Worm (Caenorhabditis elegans) whole organism, L2 larva: ENCODE data around the gene madf-1.

Source experiments
- F13H6.1 ChIP-seq: sonication (generic microtip); optimal IDR thresholded peaks from 2 replicates; lab custom pipeline; 2016; ENCODE audit warnings: missing genetic modification characterization, missing compliant biosample characterization
- R02D3.7 ChIP-seq: fragments of 150-350 bp; optimal IDR thresholded peaks from 2 replicates; lab custom pipeline; 2014; ENCODE audit warnings: missing biosample characterization, missing genetic modification characterization
- Y55F3AM.14 ChIP-seq: fragments of 200-800 bp; sonication (Bioruptor generic); optimal IDR thresholded peaks from 2 replicates; lab custom pipeline; 2018; ENCODE audit warnings: mild to moderate bottlenecking, missing genetic modification characterization, missing compliant biosample characterization
- ZK546.5 ChIP-seq: sonication (generic microtip); optimal IDR thresholded peaks from 2 replicates; lab custom pipeline; 2017; ENCODE audit warnings: missing biosample characterization, missing genetic modification characterization
- alr-1 ChIP-seq: fragments of 150-350 bp; optimal IDR thresholded peaks from 2 replicates; lab custom pipeline; 2014; ENCODE audit warnings: missing biosample characterization, missing genetic modification characterization
- aly-2 ChIP-seq: fragments of 150-350 bp; optimal IDR thresholded peaks from 2 replicates; lab custom pipeline; 2014; ENCODE audit warnings: missing biosample characterization, missing genetic modification characterization
- ama-1 ChIP-seq: fragments of 150-350 bp; optimal IDR thresholded peaks from 2 replicates; lab custom pipeline; 2018; ENCODE audit warnings: inconsistent platforms
- ceh-82 ChIP-seq: fragments of 150-350 bp; optimal IDR thresholded peaks from 2 replicates; lab custom pipeline; 2014; ENCODE audit warnings: missing biosample characterization, missing genetic modification characterization
- crh-2 ChIP-seq: sonication (generic microtip); optimal IDR thresholded peaks from 2 replicates; lab custom pipeline; 2017; ENCODE audit warnings: missing biosample characterization, missing genetic modification characterization
- dmd-4 ChIP-seq: sonication (generic microtip); optimal IDR thresholded peaks from 2 replicates; lab custom pipeline; 2017; ENCODE audit warnings: missing biosample characterization, missing genetic modification characterization
- egl-27 ChIP-seq: sonication (generic microtip); optimal IDR thresholded peaks from 3 replicates; lab custom pipeline; 2017; ENCODE audit warnings: missing biosample characterization, missing genetic modification reagents, missing genetic modification characterization
- elt-1 ChIP-seq: fragments of 150-350 bp; optimal IDR thresholded peaks from 2 replicates; lab custom pipeline; 2014; ENCODE audit warnings: missing biosample characterization, missing genetic modification characterization
- elt-3 ChIP-seq: sonication (generic microtip); optimal IDR thresholded peaks from 2 replicates; lab custom pipeline; 2017; ENCODE audit warnings: missing biosample characterization, missing genetic modification characterization
- fos-1 ChIP-seq: fragments of 150-350 bp; optimal IDR thresholded peaks from 2 replicates; lab custom pipeline; 2014; ENCODE audit warnings: missing biosample characterization, missing genetic modification characterization
- gmeb-1 ChIP-seq: fragments of 150-350 bp; optimal IDR thresholded peaks from 2 replicates; lab custom pipeline; 2014; ENCODE audit warnings: missing biosample characterization, missing genetic modification characterization
- lin-11 ChIP-seq: fragments of 150-350 bp; sonication (generic microtip); optimal IDR thresholded peaks from 2 replicates; lab custom pipeline; 2014; ENCODE audit warnings: missing biosample characterization, missing genetic modification characterization, inconsistent platforms, mixed read lengths
- lsy-2 ChIP-seq, 2 experiments: fragments of 150-350 bp in 1 of 2; sonication (generic microtip) in 1 of 2; optimal IDR thresholded peaks; 2 replicates each; lab custom pipeline; 2014 to 2017; ENCODE audit warnings: missing biosample characterization in 2 of 2, missing genetic modification characterization in 2 of 2
- mbf-1 ChIP-seq: sonication (generic microtip); optimal IDR thresholded peaks from 2 replicates; lab custom pipeline; 2017; ENCODE audit warnings: missing biosample characterization, missing genetic modification characterization
- nhr-12 ChIP-seq: fragments of 150-350 bp; optimal IDR thresholded peaks from 2 replicates; lab custom pipeline; 2014; ENCODE audit warnings: missing biosample characterization, missing genetic modification characterization
- nhr-129 ChIP-seq: fragments of 150-350 bp; optimal IDR thresholded peaks from 2 replicates; lab custom pipeline; 2014; ENCODE audit warnings: missing biosample characterization, missing genetic modification characterization
- nhr-21 ChIP-seq: fragments of 150-350 bp; optimal IDR thresholded peaks from 2 replicates; lab custom pipeline; 2014; ENCODE audit warnings: missing biosample characterization, missing genetic modification characterization
- nhr-23 ChIP-seq: fragments of 150-350 bp; optimal IDR thresholded peaks from 2 replicates; lab custom pipeline; 2014; ENCODE audit warnings: missing biosample characterization, missing genetic modification reagents, missing genetic modification characterization
- nhr-25 ChIP-seq: fragments of 150-350 bp; sonication (generic microtip); optimal IDR thresholded peaks from 3 replicates; lab custom pipeline; 2014; ENCODE audit warnings: missing biosample characterization, missing genetic modification characterization
- nhr-6 ChIP-seq: fragments of 150-350 bp; optimal IDR thresholded peaks from 2 replicates; lab custom pipeline; 2014; ENCODE audit warnings: missing biosample characterization, missing genetic modification characterization
- peb-1 ChIP-seq: fragments of 150-350 bp; optimal IDR thresholded peaks from 2 replicates; lab custom pipeline; 2014; ENCODE audit warnings: missing biosample characterization, missing genetic modification characterization
- sem-4 ChIP-seq: fragments of 150-350 bp; optimal IDR thresholded peaks from 2 replicates; lab custom pipeline; 2014; ENCODE audit warnings: missing biosample characterization, missing genetic modification reagents, missing genetic modification characterization
- sma-9 ChIP-seq, 2 experiments: fragments of 150-350 bp in 1 of 2; sonication (generic microtip) in 1 of 2; optimal IDR thresholded peaks; 2 replicates each; lab custom pipeline; 2014 to 2016; ENCODE audit warnings: missing genetic modification characterization in 2 of 2, mild to moderate bottlenecking in 1 of 2, missing biosample characterization in 1 of 2, missing compliant biosample characterization in 1 of 2, missing genetic modification reagents in 1 of 2, moderate library complexity in 1 of 2
- snpc-4 ChIP-seq: fragments of 150-350 bp; optimal IDR thresholded peaks from 2 replicates; lab custom pipeline; 2014; ENCODE audit warnings: missing biosample characterization, missing genetic modification characterization
- unc-55 ChIP-seq: fragments of 150-350 bp; sonication (generic microtip); optimal IDR thresholded peaks from 3 replicates; lab custom pipeline; 2014; ENCODE audit warnings: missing biosample characterization, missing genetic modification reagents, missing genetic modification characterization
- unc-62 ChIP-seq: fragments of 150-350 bp; optimal IDR thresholded peaks from 2 replicates; lab custom pipeline; 2014; ENCODE audit warnings: missing biosample characterization, missing genetic modification reagents, missing genetic modification characterization
- ztf-1 ChIP-seq: fragments of 200-800 bp; sonication (Bioruptor generic); conservative IDR thresholded peaks from 2 replicates; pipeline ENCODE4 v1.3.6; 2022; ENCODE audit warnings: missing genetic modification characterization, missing compliant biosample characterization
- ztf-4 ChIP-seq: fragments of 150-350 bp; optimal IDR thresholded peaks from 2 replicates; lab custom pipeline; 2014; ENCODE audit warnings: missing biosample characterization, missing genetic modification characterization

Gene madf-1

ce11 chrIV:824854-825253 is 6.8 kb downstream of the madf-1 start, which contains the start of gene zipt-15:
zipt-15 (minus strand) TSS chrIV:824954.
- TF ChIP-seq unc-62 (GFP tag; lab: Kevin White, UChicago), result no peak
- no peak for TF ChIP-seq nhr-12 (tag; lab: Kevin White, UChicago)
- TF ChIP-seq sem-4 (tag; lab: Kevin White, UChicago), result no peak
- TF ChIP-seq nhr-25 (tag; lab: Kevin White, UChicago), result no peak
- TF ChIP-seq dmd-4, result no peak
- TF ChIP-seq nhr-6 (tag; lab: Kevin White, UChicago), result no peak
- TF ChIP-seq elt-3 (tag; lab: Kevin White, UChicago), result no peak

- TF ChIP-seq sem-4 (tag; lab: Kevin White, UChicago), result no peak
- TF ChIP-seq aly-2 (tag; lab: Kevin White, UChicago), result no peak
- TF ChIP-seq egl-27 (tag; lab: Kevin White, UChicago), result no peak
- TF ChIP-seq lin-11, result no peak
- TF ChIP-seq ama-1, result no peak
These were observed 13.8 kb downstream of the madf-1 start for ce11 chrIV:817879-818278.

- TF ChIP-seq unc-55 (GFP tag; lab: Kevin White, UChicago), result peak; percentile 55
- TF ChIP-seq F13H6.1, result peak; percentile 6
- peak in 1 of 2 experiments; percentile 31 for TF ChIP-seq lsy-2 (tag; optimal IDR thresholded peaks at IDR 0.05; lab: Kevin White, UChicago)
- peak; percentile 29 for TF ChIP-seq gmeb-1 (tag; lab: Kevin White, UChicago)
These were observed 18.4 kb downstream of the madf-1 start for ce11 chrIV:813341-813740.

- TF ChIP-seq ztf-1 (no peak), egl-27 (tag; lab: Kevin White, UChicago) (no peak), lin-11 (peak; percentile 34)
These were observed 24.6 kb downstream of the madf-1 start, which contains the start of gene Y55F3BL.6 for ce11 chrIV:807027-807516. Y55F3BL.6 (minus strand) TSS chrIV:807077.

- no peak for TF ChIP-seq ceh-82 (tag; lab: Kevin White, UChicago)
- TF ChIP-seq alr-1 (tag; lab: Kevin White, UChicago), result no peak
- TF ChIP-seq aly-2 (tag; lab: Kevin White, UChicago), result no peak
- no peak for TF ChIP-seq crh-2 (tag; lab: Kevin White, UChicago)
- TF ChIP-seq ztf-4, result no peak
- TF ChIP-seq snpc-4 (tag; lab: Kevin White, UChicago), result no peak
- no peak for TF ChIP-seq ZK546.5
- TF ChIP-seq nhr-23 (tag; lab: Kevin White, UChicago), result no peak
- TF ChIP-seq nhr-12 (tag; lab: Kevin White, UChicago), result no peak
- no peak for TF ChIP-seq nhr-129 (tag; lab: Kevin White, UChicago)
- no peak for TF ChIP-seq mbf-1 (tag; lab: Kevin White, UChicago)
- no peak for TF ChIP-seq unc-62 (GFP tag; lab: Kevin White, UChicago)
- no peak for TF ChIP-seq fos-1 (tag; lab: Kevin White, UChicago)
- TF ChIP-seq lin-11, result no peak
- no peak for TF ChIP-seq nhr-21 (tag; lab: Kevin White, UChicago)
- TF ChIP-seq sma-9 (GFP tag; optimal IDR thresholded peaks at IDR 0.05; lab: Kevin White, UChicago), result no peak
- TF ChIP-seq sma-9 (tag; optimal IDR thresholded peaks at IDR 0.05; lab: Kevin White, UChicago), result no peak
- TF ChIP-seq F13H6.1, result no peak
- no peak for TF ChIP-seq peb-1 (tag; lab: Kevin White, UChicago)
- TF ChIP-seq Y55F3AM.14 (GFP tag; lab: Kevin White, UChicago), result no peak
These were observed 26.0 kb downstream of the madf-1 start for ce11 chrIV:805693-806092.

- TF ChIP-seq nhr-21 (tag; lab: Kevin White, UChicago) (no peak), sma-9 (GFP tag; optimal IDR thresholded peaks at IDR 0.05; lab: Kevin White, UChicago) (no peak), sma-9 (tag; optimal IDR thresholded peaks at IDR 0.05; lab: Kevin White, UChicago) (no peak), R02D3.7 (tag; lab: Kevin White, UChicago) (no peak), ZK546.5 (no peak), nhr-129 (tag; lab: Kevin White, UChicago) (no peak), sem-4 (tag; lab: Kevin White, UChicago) (no peak), fos-1 (tag; lab: Kevin White, UChicago) (no peak), ztf-4 (no peak), unc-62 (GFP tag; lab: Kevin White, UChicago) (no peak), nhr-6 (tag; lab: Kevin White, UChicago) (no peak), elt-1 (tag; lab: Kevin White, UChicago) (no peak), dmd-4 (no peak), ztf-1 (no peak), nhr-25 (tag; lab: Kevin White, UChicago) (no peak)
These were observed 26.9 kb downstream of the madf-1 start, which contains the start of gene Y55F3BL.4 for ce11 chrIV:804802-805201. Y55F3BL.4 (plus strand) TSS chrIV:805102.
